Worm (Caenorhabditis elegans): Measurements from ENCODE around the gene aexr-3.

DNA sequence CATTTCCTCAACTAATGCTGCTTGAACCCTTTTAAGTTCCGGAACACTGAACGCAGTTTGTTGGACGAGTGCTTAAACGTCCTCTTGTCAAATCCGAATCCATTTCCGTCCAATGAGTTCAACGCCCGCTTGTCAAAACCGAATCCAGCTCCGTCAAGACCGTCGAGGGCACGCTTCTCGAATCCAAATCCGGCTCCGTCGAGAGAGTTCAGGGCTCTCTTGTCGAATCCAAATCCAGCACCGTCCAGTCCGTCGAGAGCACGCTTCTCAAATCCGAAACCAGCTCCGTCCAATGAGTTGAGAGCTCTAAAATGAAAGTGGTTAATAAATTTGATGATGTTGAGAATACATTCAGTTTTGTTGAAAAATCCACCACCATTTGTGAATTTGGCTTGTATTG, 43.2 kb downstream of the aexr-3 start:
- TF ChIP-seq ama-1 (optimal IDR thresholded peaks at IDR 0.05) (no peak), skn-1 (tag; optimal IDR thresholded peaks at IDR 0.05) (no peak), mbf-1 (tag; optimal IDR thresholded peaks at IDR 0.05) (no peak), R02D3.7 (tag; optimal IDR thresholded peaks at IDR 0.05) (no peak), sem-4 (tag; optimal IDR thresholded peaks at IDR 0.05) (no peak), lin-13 (GFP tag; optimal IDR thresholded peaks at IDR 0.05) (no peak), zag-1 (tag; optimal IDR thresholded peaks at IDR 0.05) (no peak), gmeb-1 (tag; optimal IDR thresholded peaks at IDR 0.05) (no peak), elt-3 (tag; optimal IDR thresholded peaks at IDR 0.05) (no peak), lin-39 (tag; optimal IDR thresholded peaks at IDR 0.05) (no peak)
